Worm (Caenorhabditis elegans): ENCODE measurements around the gene sdz-35.
"Not testable (repeated sequence)": the region's sequence is repeated elsewhere in the genome, so short reads cannot be mapped to it uniquely, and the experiment has no call there.

The sdz-35 gene

DNA sequence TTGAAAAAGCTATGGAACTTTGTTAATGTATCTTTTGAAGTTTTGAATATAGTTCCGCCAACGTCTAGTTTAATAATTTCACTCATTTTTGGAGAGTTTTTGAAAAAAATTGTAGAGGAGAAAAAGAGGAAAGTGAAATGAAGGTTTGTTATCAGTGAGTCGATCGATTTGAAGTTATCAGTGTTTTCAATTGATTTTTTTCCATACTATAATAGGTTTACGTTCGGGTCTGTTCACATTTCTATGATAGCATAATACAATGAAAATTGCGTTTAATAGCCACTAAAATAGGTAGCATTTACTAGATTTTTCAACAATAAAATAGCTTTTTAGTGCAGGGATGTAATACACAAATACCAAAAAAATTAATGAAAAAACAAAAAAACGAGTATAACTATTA lies 16.6 kb upstream of the sdz-35 start, which contains the start of gene ZC239.16:
Gene ZC239.16, minus strand, starts transcription at position 120 of the 400 bp plus-strand sequence.
- TF ChIP-seq aly-1 (tag; optimal IDR thresholded peaks at IDR 0.05): no peak
- no peak for TF ChIP-seq pes-1 (GFP tag; IDR thresholded peaks at IDR 0.05)
- TF ChIP-seq ama-1 (optimal IDR thresholded peaks at IDR 0.05): no peak
- TF ChIP-seq flt-1 (GFP tag; IDR thresholded peaks at IDR 0.05): no peak
- no peak for TF ChIP-seq ceh-13 (GFP tag; optimal IDR thresholded peaks at IDR 0.05)
- TF ChIP-seq tra-4 (tag; optimal IDR thresholded peaks at IDR 0.05): no peak
- TF ChIP-seq hmg-4 (GFP tag; optimal IDR thresholded peaks at IDR 0.05): no peak
- no peak for TF ChIP-seq ceh-36 (tag; optimal IDR thresholded peaks at IDR 0.05)
- TF ChIP-seq ets-7 (tag; optimal IDR thresholded peaks at IDR 0.05): no peak
- no peak for TF ChIP-seq B0310.2 (tag; optimal IDR thresholded peaks at IDR 0.05)

- TF ChIP-seq hnd-1 (tag; optimal IDR thresholded peaks at IDR 0.05) (no peak), ama-1 (optimal IDR thresholded peaks at IDR 0.05) (no peak), ceh-13 (GFP tag; optimal IDR thresholded peaks at IDR 0.05) (no peak), tbx-11 (GFP tag; IDR thresholded peaks at IDR 0.05) (no peak), hmbx-1 (tag; optimal IDR thresholded peaks at IDR 0.05) (no peak), B0310.2 (tag; optimal IDR thresholded peaks at IDR 0.05) (no peak), flt-1 (GFP tag; IDR thresholded peaks at IDR 0.05) (no peak), ceh-36 (tag; optimal IDR thresholded peaks at IDR 0.05) (no peak), F13C5.2 (tag; optimal IDR thresholded peaks at IDR 0.05) (no peak), ets-7 (tag; optimal IDR thresholded peaks at IDR 0.05) (no peak), pes-1 (GFP tag; IDR thresholded peaks at IDR 0.05) (no peak), tra-4 (tag; optimal IDR thresholded peaks at IDR 0.05) (no peak), sea-1 (GFP tag; conservative IDR thresholded peaks at IDR 0.05) (no peak), scrt-1 (GFP tag; IDR thresholded peaks at IDR 0.05) (no peak), tbx-37 (GFP tag; conservative IDR thresholded peaks at IDR 0.05) (no peak), hmg-4 (GFP tag; optimal IDR thresholded peaks at IDR 0.05) (no peak), aly-1 (tag; optimal IDR thresholded peaks at IDR 0.05) (no peak)
These were observed 16.1 kb upstream of the sdz-35 start, which contains the start of gene ZC239.15 for ce11 chrII:3224631-3225030. Gene ZC239.15 (minus strand): TSS chrII:3224731.

ce11 chrII:3222686-3223085 lies 14.1 kb upstream of the sdz-35 start, which contains the start of gene ZC239.13:
Gene ZC239.13 (minus strand): TSS chrII:3222839.
- TF ChIP-seq flt-1 (GFP tag; IDR thresholded peaks at IDR 0.05): no peak
- no peak for TF ChIP-seq aly-1 (tag; optimal IDR thresholded peaks at IDR 0.05)
- TF ChIP-seq sea-1 (GFP tag; conservative IDR thresholded peaks at IDR 0.05): no peak
- no peak for TF ChIP-seq tbx-37 (GFP tag; conservative IDR thresholded peaks at IDR 0.05)
- no peak for TF ChIP-seq ceh-36 (tag; optimal IDR thresholded peaks at IDR 0.05)

- no peak for TF ChIP-seq hmbx-1 (tag; optimal IDR thresholded peaks at IDR 0.05)
- no peak for TF ChIP-seq tra-4 (tag; optimal IDR thresholded peaks at IDR 0.05)
- TF ChIP-seq hmg-4 (GFP tag; optimal IDR thresholded peaks at IDR 0.05): no peak
- no peak for TF ChIP-seq scrt-1 (GFP tag; IDR thresholded peaks at IDR 0.05)
- no peak for TF ChIP-seq tbx-11 (GFP tag; IDR thresholded peaks at IDR 0.05)
- no peak for TF ChIP-seq sea-1 (GFP tag; conservative IDR thresholded peaks at IDR 0.05)
- no peak for TF ChIP-seq ceh-13 (GFP tag; optimal IDR thresholded peaks at IDR 0.05)
- TF ChIP-seq hnd-1 (tag; optimal IDR thresholded peaks at IDR 0.05): no peak
- TF ChIP-seq ceh-36 (tag; optimal IDR thresholded peaks at IDR 0.05): no peak
- TF ChIP-seq aly-1 (tag; optimal IDR thresholded peaks at IDR 0.05): no peak
- TF ChIP-seq flt-1 (GFP tag; IDR thresholded peaks at IDR 0.05): no peak
- no peak for TF ChIP-seq ets-7 (tag; optimal IDR thresholded peaks at IDR 0.05)
- TF ChIP-seq F13C5.2 (tag; optimal IDR thresholded peaks at IDR 0.05): no peak
These were observed 13.2 kb upstream of the sdz-35 start, which contains the start of gene ZC239.14 for ce11 chrII:3221730-3222129. Gene ZC239.14 (minus strand): TSS chrII:3222034.

DNA sequence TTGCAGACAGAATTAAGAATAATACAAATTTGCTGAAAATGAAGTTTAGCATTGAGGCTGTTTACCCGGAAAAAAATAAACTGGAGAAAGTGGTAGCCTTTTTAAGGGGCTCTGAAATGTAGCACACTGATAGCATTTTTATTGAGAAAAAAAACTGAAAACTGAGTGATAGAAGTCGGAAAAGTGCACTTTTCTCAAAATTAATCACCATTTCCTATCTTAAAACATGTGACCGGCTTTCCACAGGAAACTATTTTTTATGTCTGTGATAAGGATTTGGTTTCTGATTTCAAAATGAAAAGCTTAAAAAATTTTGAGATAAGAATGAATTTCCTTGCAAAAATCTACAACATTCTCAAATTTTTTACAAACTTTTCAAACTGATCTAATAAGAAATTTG lies 12.1 kb upstream of the sdz-35 start, which contains the start of gene ZC239.22:
Gene ZC239.22, minus strand, starts transcription at position 101 of the 400 bp plus-strand sequence.
- TF ChIP-seq ama-1 (optimal IDR thresholded peaks at IDR 0.05) (no peak), scrt-1 (GFP tag; IDR thresholded peaks at IDR 0.05) (no peak), tbx-37 (GFP tag; conservative IDR thresholded peaks at IDR 0.05) (no peak)

- TF ChIP-seq tbx-11 (GFP tag; IDR thresholded peaks at IDR 0.05); sea-1 (GFP tag; conservative IDR thresholded peaks at IDR 0.05); hmg-4 (GFP tag; optimal IDR thresholded peaks at IDR 0.05): not testable (repeated sequence)
These were observed 7.2 kb upstream of the sdz-35 start, which contains the start of gene ZC239.3 for ce11 chrII:3215762-3216161. Gene ZC239.3 (plus strand): TSS chrII:3216062.

DNA sequence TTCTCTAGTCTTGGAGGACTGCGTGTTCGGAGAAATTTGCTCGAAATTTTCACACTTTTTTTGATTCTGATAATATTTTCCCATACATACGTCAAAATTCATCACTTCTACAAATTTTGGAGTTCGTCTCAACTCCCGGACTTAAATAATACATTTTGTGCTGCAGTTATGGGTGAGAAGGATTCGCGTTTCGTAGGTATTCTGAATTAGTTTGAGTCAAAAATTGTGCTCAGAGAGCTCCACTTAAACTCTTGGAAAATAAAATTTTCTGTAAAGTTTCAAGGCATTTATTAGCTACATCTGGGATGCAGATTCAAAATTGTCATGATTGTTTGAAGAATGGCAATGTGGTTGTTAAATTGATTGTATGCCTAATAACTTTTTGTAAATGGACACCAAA lies 5.3 kb upstream of the sdz-35 start, which contains the start of gene ZC239.4:
Gene ZC239.4, plus strand, starts transcription at position 301 of the 400 bp plus-strand sequence.
- no peak for TF ChIP-seq ceh-13 (GFP tag; optimal IDR thresholded peaks at IDR 0.05)
- TF ChIP-seq pes-1 (GFP tag; IDR thresholded peaks at IDR 0.05): no peak
- no peak for TF ChIP-seq hmbx-1 (tag; optimal IDR thresholded peaks at IDR 0.05)
- no peak for TF ChIP-seq ama-1 (optimal IDR thresholded peaks at IDR 0.05)
- TF ChIP-seq sea-1 (GFP tag; conservative IDR thresholded peaks at IDR 0.05): no peak
- TF ChIP-seq tra-4 (tag; optimal IDR thresholded peaks at IDR 0.05): no peak
- TF ChIP-seq hnd-1 (tag; optimal IDR thresholded peaks at IDR 0.05): no peak
- TF ChIP-seq tbx-11 (GFP tag; IDR thresholded peaks at IDR 0.05): no peak
- TF ChIP-seq scrt-1 (GFP tag; IDR thresholded peaks at IDR 0.05): no peak
- TF ChIP-seq hmg-4 (GFP tag; optimal IDR thresholded peaks at IDR 0.05): no peak
- no peak for TF ChIP-seq ets-7 (tag; optimal IDR thresholded peaks at IDR 0.05)
- TF ChIP-seq aly-1 (tag; optimal IDR thresholded peaks at IDR 0.05): no peak
- TF ChIP-seq F13C5.2 (tag; optimal IDR thresholded peaks at IDR 0.05): no peak
- no peak for TF ChIP-seq ceh-36 (tag; optimal IDR thresholded peaks at IDR 0.05)
- no peak for TF ChIP-seq B0310.2 (tag; optimal IDR thresholded peaks at IDR 0.05)
- no peak for TF ChIP-seq flt-1 (GFP tag; IDR thresholded peaks at IDR 0.05)
- TF ChIP-seq tbx-37 (GFP tag; conservative IDR thresholded peaks at IDR 0.05): no peak

- TF ChIP-seq sea-1 (GFP tag; conservative IDR thresholded peaks at IDR 0.05) (no peak), F13C5.2 (tag; optimal IDR thresholded peaks at IDR 0.05) (no peak), flt-1 (GFP tag; IDR thresholded peaks at IDR 0.05) (no peak), ets-7 (tag; optimal IDR thresholded peaks at IDR 0.05) (no peak), B0310.2 (tag; optimal IDR thresholded peaks at IDR 0.05) (no peak), hnd-1 (tag; optimal IDR thresholded peaks at IDR 0.05) (no peak), ceh-36 (tag; optimal IDR thresholded peaks at IDR 0.05) (no peak), scrt-1 (GFP tag; IDR thresholded peaks at IDR 0.05) (no peak), ama-1 (optimal IDR thresholded peaks at IDR 0.05) (no peak), aly-1 (tag; optimal IDR thresholded peaks at IDR 0.05) (no peak), pes-1 (GFP tag; IDR thresholded peaks at IDR 0.05) (no peak), hmg-4 (GFP tag; optimal IDR thresholded peaks at IDR 0.05) (no peak), tbx-11 (GFP tag; IDR thresholded peaks at IDR 0.05) (no peak), ceh-13 (GFP tag; optimal IDR thresholded peaks at IDR 0.05) (no peak), tbx-37 (GFP tag; conservative IDR thresholded peaks at IDR 0.05) (no peak), hmbx-1 (tag; optimal IDR thresholded peaks at IDR 0.05) (no peak), tra-4 (tag; optimal IDR thresholded peaks at IDR 0.05) (no peak)
These were observed 1.8 kb upstream of the sdz-35 start, which contains the start of gene ZC239.5 for ce11 chrII:3210365-3210764. Gene ZC239.5 (plus strand): TSS chrII:3210665.
